Fruit fly (Drosophila melanogaster) whole organism, prepupa: ENCODE results near the gene CG17855.

Experiments
- CG11762 ChIP-seq: fragments of 200-800 bp; sonication (Bioruptor generic); optimal IDR thresholded peaks from 3 replicates; lab custom pipeline; 2016; ENCODE audit warnings: missing biosample characterization, missing genetic modification characterization; ENCODE audit not compliant: insufficient read depth
- CG11902 ChIP-seq: fragments of 200-800 bp; sonication (Bioruptor generic); optimal IDR thresholded peaks from 3 replicates; lab custom pipeline; 2016; ENCODE audit warnings: missing biosample characterization, missing genetic modification characterization
- CG15336 ChIP-seq: fragments of 200-800 bp; sonication (Bioruptor generic); IDR thresholded peaks from 2 replicates; pipeline ENCODE4 v1.3.6; 2022; ENCODE audit warnings: missing biosample characterization, missing genetic modification characterization
- CG1621 ChIP-seq: fragments of 200-800 bp; sonication (Bioruptor generic); optimal IDR thresholded peaks from 3 replicates; lab custom pipeline; 2018; ENCODE audit warnings: missing biosample characterization, mild to moderate bottlenecking, missing genetic modification characterization
- CG3032 ChIP-seq: fragments of 200-800 bp; optimal IDR thresholded peaks from 2 replicates; lab custom pipeline; 2019; ENCODE audit warnings: missing biosample characterization, mild to moderate bottlenecking, missing genetic modification characterization, moderate library complexity
- CG31627 ChIP-seq: fragments of 200-800 bp; sonication (Bioruptor generic); optimal IDR thresholded peaks from 3 replicates; lab custom pipeline; 2016; ENCODE audit warnings: missing biosample characterization, missing genetic modification characterization
- CG32006 ChIP-seq: fragments of 200-800 bp; sonication (Bioruptor generic); optimal IDR thresholded peaks from 3 replicates; lab custom pipeline; 2017; ENCODE audit warnings: missing biosample characterization, mild to moderate bottlenecking, missing genetic modification characterization
- CG34406 ChIP-seq: fragments of 200-800 bp; sonication (Bioruptor generic); optimal IDR thresholded peaks from 3 replicates; lab custom pipeline; 2016; ENCODE audit warnings: missing biosample characterization, missing genetic modification characterization
- CG4318 ChIP-seq: fragments of 200-800 bp; sonication (Bioruptor generic); optimal IDR thresholded peaks from 3 replicates; lab custom pipeline; 2017; ENCODE audit warnings: missing biosample characterization, mild to moderate bottlenecking, missing genetic modification characterization
- CG6276 ChIP-seq: fragments of 200-800 bp; sonication (Bioruptor generic); optimal IDR thresholded peaks from 2 replicates; lab custom pipeline; 2017; ENCODE audit warnings: missing biosample characterization, mild to moderate bottlenecking, missing genetic modification characterization
- CG6808 ChIP-seq: fragments of 200-800 bp; sonication (Bioruptor generic); optimal IDR thresholded peaks from 3 replicates; lab custom pipeline; 2017; ENCODE audit warnings: missing biosample characterization, missing genetic modification characterization, mild to moderate bottlenecking, moderate library complexity, missing genetic modification reagents
- CG6854 ChIP-seq: fragments of 200-800 bp; sonication (Bioruptor generic); optimal IDR thresholded peaks from 2 replicates; lab custom pipeline; 2017; ENCODE audit warnings: missing biosample characterization, mild to moderate bottlenecking, missing genetic modification characterization
- CG7368 ChIP-seq: fragments of 200-800 bp; sonication (Bioruptor generic); optimal IDR thresholded peaks from 3 replicates; lab custom pipeline; 2016; ENCODE audit warnings: missing biosample characterization, missing genetic modification characterization
- CG8119 ChIP-seq: fragments of 200-800 bp; sonication (Bioruptor generic); IDR thresholded peaks from 3 replicates; pipeline ENCODE4 v1.3.6; 2022; ENCODE audit warnings: missing biosample characterization, missing genetic modification characterization
- CG8632 ChIP-seq: fragments of 200-800 bp; sonication (Bioruptor generic); optimal IDR thresholded peaks from 3 replicates; lab custom pipeline; 2016; ENCODE audit warnings: missing biosample characterization, missing genetic modification characterization
- Eip75B ChIP-seq: fragments of 200-800 bp; sonication (Bioruptor generic); optimal IDR thresholded peaks from 3 replicates; lab custom pipeline; 2016; ENCODE audit warnings: missing biosample characterization, missing genetic modification characterization
- Eip78C ChIP-seq: fragments of 200-800 bp; sonication (Bioruptor generic); peaks from one replicate; lab custom pipeline; 2016; ENCODE audit warnings: missing biosample characterization, missing genetic modification characterization
- Ets96B ChIP-seq: fragments of 200-800 bp; optimal IDR thresholded peaks from 2 replicates; lab custom pipeline; 2019; ENCODE audit warnings: missing biosample characterization, mild to moderate bottlenecking, missing genetic modification characterization, moderate library complexity
- Gug ChIP-seq: fragments of 200-800 bp; sonication (Bioruptor generic); IDR thresholded peaks from 2 replicates; pipeline ENCODE4 v1.3.6; 2022; ENCODE audit warnings: missing biosample characterization, missing genetic modification characterization
- Hr38 ChIP-seq: sonication (Bioruptor generic); optimal IDR thresholded peaks from 2 replicates; lab custom pipeline; 2016; ENCODE audit warnings: missing biosample characterization, missing genetic modification characterization
- Hr39 ChIP-seq: fragments of 200-800 bp; sonication (Bioruptor generic); optimal IDR thresholded peaks from 2 replicates; lab custom pipeline; 2016; ENCODE audit warnings: missing biosample characterization, missing genetic modification characterization
- Hr4 ChIP-seq: fragments of 200-800 bp; sonication (Bioruptor generic); optimal IDR thresholded peaks from 3 replicates; lab custom pipeline; 2016; ENCODE audit warnings: missing biosample characterization, missing genetic modification characterization
- Lpt ChIP-seq: fragments of 200-800 bp; sonication (Bioruptor generic); optimal IDR thresholded peaks from 3 replicates; lab custom pipeline; 2016; ENCODE audit warnings: missing biosample characterization, missing genetic modification characterization
- Met ChIP-seq: fragments of 200-800 bp; sonication (Bioruptor generic); optimal IDR thresholded peaks from 3 replicates; lab custom pipeline; 2016; ENCODE audit warnings: missing biosample characterization, missing genetic modification characterization
- OdsH ChIP-seq: fragments of 200-800 bp; sonication (Bioruptor generic); optimal IDR thresholded peaks from 3 replicates; lab custom pipeline; 2016; ENCODE audit warnings: missing biosample characterization, missing genetic modification characterization
- Sox102F ChIP-seq: fragments of 200-800 bp; sonication (Bioruptor generic); optimal IDR thresholded peaks from 2 replicates; lab custom pipeline; 2016; ENCODE audit warnings: missing biosample characterization, mild to moderate bottlenecking, missing genetic modification characterization
- dsx ChIP-seq: fragments of 200-800 bp; optimal IDR thresholded peaks from 3 replicates; lab custom pipeline; 2019; ENCODE audit warnings: missing biosample characterization, mild to moderate bottlenecking, missing genetic modification characterization, moderate library complexity; ENCODE audit not compliant: poor library complexity, severe bottlenecking
- eg ChIP-seq: fragments of 200-800 bp; sonication (Bioruptor generic); IDR thresholded peaks from 3 replicates; pipeline ENCODE4 v1.3.6; 2022; ENCODE audit warnings: missing biosample characterization, missing genetic modification characterization
- esn ChIP-seq: fragments of 200-800 bp; sonication (Bioruptor generic); optimal IDR thresholded peaks from 2 replicates; lab custom pipeline; 2016; ENCODE audit warnings: missing biosample characterization, mild to moderate bottlenecking, missing genetic modification characterization, moderate library complexity
- fd59A ChIP-seq: fragments of 200-800 bp; sonication (Bioruptor generic); optimal IDR thresholded peaks from 2 replicates; lab custom pipeline; 2017; ENCODE audit warnings: missing biosample characterization, mild to moderate bottlenecking, missing genetic modification characterization, missing genetic modification reagents
- fd85E ChIP-seq: fragments of 200-800 bp; sonication (Bioruptor generic); optimal IDR thresholded peaks from 3 replicates; lab custom pipeline; 2016; ENCODE audit warnings: missing biosample characterization, missing genetic modification characterization
- fkh ChIP-seq: fragments of 200-800 bp; sonication (Bioruptor generic); optimal IDR thresholded peaks from 3 replicates; lab custom pipeline; 2017; ENCODE audit warnings: missing biosample characterization, mild to moderate bottlenecking, missing genetic modification characterization, moderate library complexity
- lz ChIP-seq: fragments of 200-800 bp; sonication (Bioruptor generic); optimal IDR thresholded peaks from 3 replicates; lab custom pipeline; 2016; ENCODE audit warnings: missing biosample characterization, missing genetic modification characterization
- net ChIP-seq: fragments of 200-800 bp; sonication (Bioruptor generic); optimal IDR thresholded peaks from 3 replicates; lab custom pipeline; 2016; ENCODE audit warnings: missing biosample characterization, missing genetic modification characterization
- spab ChIP-seq: fragments of 200-800 bp; sonication (Bioruptor generic); optimal IDR thresholded peaks from 2 replicates; lab custom pipeline; 2017; ENCODE audit warnings: missing biosample characterization, mild to moderate bottlenecking, missing genetic modification characterization, missing genetic modification reagents
- ss ChIP-seq, 2 experiments: fragments of 200-800 bp; sonication (Bioruptor generic); optimal IDR thresholded peaks; 2 replicates in 1 of 2; 3 replicates in 1 of 2; lab custom pipeline; 2017 to 2018; ENCODE audit warnings: mild to moderate bottlenecking in 2 of 2, missing biosample characterization in 2 of 2, missing genetic modification characterization in 2 of 2, moderate library complexity in 1 of 2
- svp ChIP-seq: fragments of 200-800 bp; sonication (Bioruptor generic); peaks from one replicate; lab custom pipeline; 2016; ENCODE audit warnings: missing biosample characterization, missing genetic modification characterization
- topi ChIP-seq: fragments of 200-800 bp; sonication (Bioruptor generic); optimal IDR thresholded peaks from 3 replicates; lab custom pipeline; 2016; ENCODE audit warnings: missing biosample characterization, missing genetic modification characterization

CG17855 gene

DNA sequence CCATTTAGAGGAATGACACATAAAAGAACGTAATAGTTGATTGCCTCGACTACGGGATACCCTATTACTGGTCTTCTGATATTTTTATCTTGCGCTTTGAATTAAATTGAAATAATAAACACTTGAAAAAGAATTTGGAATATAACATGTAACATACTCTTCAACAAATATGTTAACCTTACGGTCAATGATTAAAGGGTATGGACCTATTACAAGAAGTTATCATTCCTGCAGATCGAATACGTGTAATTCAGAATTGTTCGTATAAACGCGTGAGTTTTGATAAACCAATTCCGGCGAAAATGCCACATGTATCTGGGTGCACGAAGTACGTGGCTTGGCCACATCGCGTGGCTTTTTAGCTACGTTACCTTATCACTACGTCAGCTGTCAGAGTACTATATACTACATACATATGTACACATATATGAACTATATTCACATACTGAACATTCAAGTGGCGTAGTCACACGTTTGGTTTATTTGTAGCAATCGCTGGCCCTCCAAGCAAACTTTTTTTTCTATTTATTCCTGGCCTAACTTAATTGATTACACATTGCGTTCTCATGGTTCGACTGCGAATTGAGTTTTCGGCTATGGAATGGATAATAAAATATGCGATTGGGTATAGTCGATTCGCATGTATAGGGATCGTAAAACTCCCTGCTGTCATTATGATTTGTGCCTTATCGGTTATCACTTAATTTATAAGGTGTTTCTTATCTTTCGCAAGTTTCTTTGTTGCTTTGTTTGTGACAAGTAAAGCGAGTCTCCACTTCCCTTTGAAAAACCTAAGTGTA, 41.9 kb upstream of the CG17855 start (continued):
- TF ChIP-seq CG34406 (GFP tag; lab: Kevin White, UChicago) (peak; percentile 53), CG11762 (GFP tag; lab: Kevin White, UChicago) (peak; percentile 42), Sox102F (GFP tag; lab: Kevin White, UChicago) (peak; percentile 7), Eip75B (GFP tag; lab: Kevin White, UChicago) (peak; percentile 30), Ets96B (tag; lab: Kevin White, UChicago) (peak; percentile 49), eg (GFP tag; lab: Robert Waterston, UW) (peak; percentile 57; the same call in 2 of the 3 replicates), fd85E (GFP tag; lab: Kevin White, UChicago) (no peak), CG8632 (peak; percentile 15), CG6854 (GFP tag; lab: Kevin White, UChicago) (no peak), lz (peak; percentile 64)
- TF ChIP-seq, all 60 proteins: peak for 48

- TF ChIP-seq CG6808 (GFP tag; lab: Kevin White, UChicago) (no peak), fkh (GFP tag; lab: Kevin White, UChicago) (peak; percentile 11)
Measured at dm6 chr2L:9498985-9499249, 41.4 kb upstream of the CG17855 start.

DNA sequence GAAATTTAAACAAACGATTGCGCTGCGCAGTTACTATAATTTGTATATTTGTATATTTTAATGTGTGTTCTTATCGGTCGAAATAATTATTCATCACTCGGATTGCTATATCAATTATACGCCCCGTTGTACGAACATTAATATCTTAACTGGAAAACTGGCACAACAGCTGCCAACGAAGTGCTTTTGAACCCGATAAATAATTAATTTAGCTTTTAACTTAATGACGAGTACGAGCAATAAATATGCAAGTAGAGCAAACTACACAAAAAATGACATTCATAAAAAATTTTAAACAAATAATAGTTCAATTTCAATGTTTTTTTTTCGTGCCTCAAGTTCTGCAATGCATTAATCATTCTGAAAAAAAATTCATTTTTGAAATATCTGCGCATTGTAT, 39.9 kb upstream of the CG17855 start:
- TF ChIP-seq CG7368 (GFP tag; lab: Kevin White, UChicago) (no peak), CG1621 (tag; lab: Kevin White, UChicago) (no peak)

dm6 chr2L:9502786-9503443, 37.4 kb upstream of the CG17855 start:
- TF ChIP-seq CG8119, result peak; percentile 53; the same call in 2 of the 3 replicates
- peak; percentile 2 for TF ChIP-seq Met (GFP tag; lab: Kevin White, UChicago)
- no peak for TF ChIP-seq CG4318 (GFP tag; lab: Kevin White, UChicago)
- TF ChIP-seq Lpt (GFP tag; lab: Kevin White, UChicago), result no peak
- peak; percentile 69 for TF ChIP-seq Eip78C (GFP tag; lab: Kevin White, UChicago)
- peak; percentile 7 for TF ChIP-seq Hr4
- TF ChIP-seq svp (GFP tag; lab: Kevin White, UChicago), result peak; percentile 63
- no peak for TF ChIP-seq Hr38 (GFP tag; lab: Kevin White, UChicago)
- TF ChIP-seq esn, result peak; percentile 10
- peak; percentile 59; the same call in 2 of the 3 replicates for TF ChIP-seq eg (GFP tag; lab: Robert Waterston, UW)
- no peak for TF ChIP-seq CG1621 (tag; lab: Kevin White, UChicago)
- TF ChIP-seq CG32006 (GFP tag; lab: Kevin White, UChicago), result peak; percentile 47
- TF ChIP-seq CG15336, result peak; percentile 43; the same call in 1 of the 2 replicates
- TF ChIP-seq spab (GFP tag; lab: Kevin White, UChicago), result no peak
- peak; percentile 0 for TF ChIP-seq OdsH (GFP tag; lab: Kevin White, UChicago)
- TF ChIP-seq Gug (GFP tag; lab: Robert Waterston, UW), result no peak
- TF ChIP-seq, all 60 proteins: peak for 10

- no peak for TF ChIP-seq lz
- TF ChIP-seq CG6276, result no peak
- TF ChIP-seq CG4318 (GFP tag; lab: Kevin White, UChicago), result peak; percentile 44
- TF ChIP-seq fd85E (GFP tag; lab: Kevin White, UChicago), result no peak
- TF ChIP-seq CG3032, result no peak
- peak; percentile 51 for TF ChIP-seq OdsH (GFP tag; lab: Kevin White, UChicago)
- TF ChIP-seq dsx (GFP tag; lab: Kevin White, UChicago), result no peak
- peak; percentile 87 for TF ChIP-seq Eip78C (GFP tag; lab: Kevin White, UChicago)
- TF ChIP-seq eg (GFP tag; lab: Robert Waterston, UW), result peak; percentile 52; the same call in 1 of the 3 replicates
- TF ChIP-seq Hr39, result no peak
- TF ChIP-seq esn, result peak; percentile 21
- TF ChIP-seq net, result peak; percentile 33
- TF ChIP-seq CG11762 (GFP tag; lab: Kevin White, UChicago), result no peak
- peak; percentile 38 for TF ChIP-seq topi (GFP tag; lab: Kevin White, UChicago)
- TF ChIP-seq svp (GFP tag; lab: Kevin White, UChicago), result peak; percentile 42
- no peak for TF ChIP-seq CG11902 (GFP tag; lab: Kevin White, UChicago)
- TF ChIP-seq CG34406 (GFP tag; lab: Kevin White, UChicago), result peak; percentile 43
- no peak for TF ChIP-seq Ets96B (tag; lab: Kevin White, UChicago)
- TF ChIP-seq ss (GFP tag; optimal IDR thresholded peaks at IDR 0.05; lab: Kevin White, UChicago), result no peak
- no peak for TF ChIP-seq fd59A (GFP tag; lab: Kevin White, UChicago)
- TF ChIP-seq CG1621 (tag; lab: Kevin White, UChicago), result no peak
- peak; percentile 22 for TF ChIP-seq Lpt (GFP tag; lab: Kevin White, UChicago)
- TF ChIP-seq CG31627 (GFP tag; lab: Kevin White, UChicago), result no peak
- TF ChIP-seq Sox102F (GFP tag; lab: Kevin White, UChicago), result peak; percentile 10
Measured at dm6 chr2L:9505372-9506103, 34.8 kb upstream of the CG17855 start.
